Worm (Caenorhabditis elegans) whole organism, early embryonic: Measurements from ENCODE around the gene B0432.7.

Experiments
- F13C5.2 ChIP-seq: sonication (generic microtip); optimal IDR thresholded peaks from 2 replicates; lab custom pipeline; 2017; ENCODE audit warnings: mild to moderate bottlenecking, missing genetic modification characterization, inconsistent platforms, missing compliant biosample characterization
- ama-1 ChIP-seq: fragments of 150-350 bp; optimal IDR thresholded peaks from 2 replicates; lab custom pipeline; 2014

ce11 chrII:273872-274271, at the start of gene B0432.7:
- TF ChIP-seq F13C5.2 (no peak), ama-1 (lab: Kevin White, UChicago) (no peak)
